Worm (Caenorhabditis elegans) whole organism, L1 larva: Measurements from ENCODE around the gene ZK84.1.

ENCODE experiments used
- aly-2 ChIP-seq: fragments of 150-350 bp; optimal IDR thresholded peaks from 2 replicates; lab custom pipeline; 2014; ENCODE audit warnings: missing biosample characterization, missing genetic modification characterization
- ama-1 ChIP-seq: fragments of 150-350 bp; optimal IDR thresholded peaks from 2 replicates; lab custom pipeline; 2014
- ceh-88 ChIP-seq: fragments of 200-800 bp; sonication (Bioruptor generic); IDR thresholded peaks from 2 replicates; pipeline ENCODE4 v1.3.6; 2022; ENCODE audit warnings: missing genetic modification characterization, missing compliant biosample characterization
- egl-13 ChIP-seq: sonication (generic microtip); optimal IDR thresholded peaks from 2 replicates; lab custom pipeline; 2016; ENCODE audit warnings: missing genotype, missing genetic modification reagents, missing genetic modification characterization, missing compliant biosample characterization
- fkh-10 ChIP-seq: sonication (generic microtip); optimal IDR thresholded peaks from 2 replicates; lab custom pipeline; 2017; ENCODE audit warnings: missing biosample characterization, missing genetic modification reagents, missing genetic modification characterization
- fos-1 ChIP-seq: fragments of 150-350 bp; optimal IDR thresholded peaks from 2 replicates; lab custom pipeline; 2014; ENCODE audit warnings: missing biosample characterization, missing genetic modification characterization
- lin-15B ChIP-seq: fragments of 150-350 bp; sonication (generic microtip); optimal IDR thresholded peaks from 3 replicates; lab custom pipeline; 2014; ENCODE audit warnings: missing biosample characterization, missing genetic modification characterization
- nhr-28 ChIP-seq: fragments of 150-350 bp; optimal IDR thresholded peaks from 2 replicates; lab custom pipeline; 2014; ENCODE audit warnings: missing biosample characterization, missing genetic modification characterization
- nhr-77 ChIP-seq: fragments of 150-350 bp; optimal IDR thresholded peaks from 2 replicates; lab custom pipeline; 2014; ENCODE audit warnings: missing biosample characterization, missing genetic modification characterization
- nhr-84 ChIP-seq: sonication (generic microtip); optimal IDR thresholded peaks from 2 replicates; lab custom pipeline; 2017; ENCODE audit warnings: missing biosample characterization, missing genetic modification characterization
- unc-86 ChIP-seq: sonication (generic microtip); optimal IDR thresholded peaks from 2 replicates; lab custom pipeline; 2016; ENCODE audit warnings: missing genetic modification characterization, missing compliant biosample characterization

DNA sequence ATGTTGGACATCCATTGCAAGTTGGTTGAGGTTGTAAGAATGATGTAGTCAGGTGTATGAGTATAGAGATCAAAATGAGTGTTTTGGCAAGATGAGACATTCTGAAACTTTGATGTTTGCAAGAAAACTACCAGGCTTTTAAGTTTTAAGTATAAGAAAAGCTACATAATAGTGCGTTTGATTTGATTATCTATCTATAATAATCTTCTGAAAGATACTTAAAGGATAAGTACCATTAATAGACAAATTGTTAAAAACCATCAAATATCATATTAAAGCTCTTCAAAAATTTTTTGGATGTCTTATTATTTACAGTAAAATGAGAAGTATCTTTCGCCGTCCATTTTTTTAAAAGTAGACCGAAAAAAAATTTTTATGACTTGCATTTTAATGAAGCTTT is 22.7 kb downstream of the ZK84.1 start, which contains the start of gene R12C12.10:
- TF ChIP-seq fkh-10 (no peak), ama-1 (lab: Kevin White, UChicago) (no peak), unc-86 (tag; lab: Kevin White, UChicago) (no peak), nhr-84 (no peak), nhr-77 (tag; lab: Kevin White, UChicago) (no peak), aly-2 (tag; lab: Kevin White, UChicago) (no peak), lin-15B (tag; lab: Kevin White, UChicago) (no peak), fos-1 (tag; lab: Kevin White, UChicago) (no peak), nhr-28 (tag; lab: Kevin White, UChicago) (no peak), ceh-88 (no peak), egl-13 (no peak)
